Fruit fly (Drosophila melanogaster): ENCODE results near the gene otu.

otu gene

dm6 chrX:8491452-8492046, 2.2 kb upstream of the otu start:
- peak; percentile 5 for TF ChIP-seq CG12155 (GFP tag; optimal IDR thresholded peaks at IDR 0.05)
- peak; percentile 53; the same call in 1 of the 2 replicates for TF ChIP-seq slbo (GFP tag; IDR thresholded peaks at IDR 0.05)
- TF ChIP-seq phol (tag; optimal IDR thresholded peaks at IDR 0.05): peak; percentile 32
- TF ChIP-seq CG4820 (GFP tag; optimal IDR thresholded peaks at IDR 0.05): peak; percentile 28
- peak; percentile 14 for TF ChIP-seq CG10979 (tag; optimal IDR thresholded peaks at IDR 0.05)
- TF ChIP-seq row (GFP tag; IDR thresholded peaks at IDR 0.05): 0 out of 3 replicates have a peak, but pooled peaks have one; percentile 32
- TF ChIP-seq chm (GFP tag; IDR thresholded peaks at IDR 0.05): no peak
- TF ChIP-seq chn (GFP tag; optimal IDR thresholded peaks at IDR 0.05): peak; percentile 17
- TF ChIP-seq Xbp1 (GFP tag; optimal IDR thresholded peaks at IDR 0.05): peak; percentile 52
- TF ChIP-seq E2f2 (GFP tag; IDR thresholded peaks at IDR 0.05): no peak
- peak; percentile 28 for TF ChIP-seq nom (GFP tag; optimal IDR thresholded peaks at IDR 0.05)
- peak; percentile 7 for TF ChIP-seq CG10274 (GFP tag; optimal IDR thresholded peaks at IDR 0.05)
- TF ChIP-seq CG32772 (GFP tag; IDR thresholded peaks at IDR 0.05): no peak
- peak; percentile 25; the same call in 1 of the 2 replicates for TF ChIP-seq CG9932 (GFP tag; IDR thresholded peaks at IDR 0.05)
- TF ChIP-seq CG43689 (GFP tag; IDR thresholded peaks at IDR 0.05): no peak
- no peak for TF ChIP-seq sr (GFP tag; IDR thresholded peaks at IDR 0.05)
- TF ChIP-seq pum (GFP tag; optimal IDR thresholded peaks at IDR 0.05): peak; percentile 4
- TF ChIP-seq tll (GFP tag; optimal IDR thresholded peaks at IDR 0.05): no peak
- TF ChIP-seq CG3847 (GFP tag; IDR thresholded peaks at IDR 0.05): no peak
- no peak for TF ChIP-seq CG11085 (GFP tag; IDR thresholded peaks at IDR 0.05)
- TF ChIP-seq CG4730 (GFP tag; IDR thresholded peaks at IDR 0.05): no peak
- peak; percentile 36 for TF ChIP-seq CG2120 (GFP tag; optimal IDR thresholded peaks at IDR 0.05)
- peak; percentile 13 for TF ChIP-seq Meics (GFP tag; optimal IDR thresholded peaks at IDR 0.05)
- no peak for TF ChIP-seq CG11695 (GFP tag; IDR thresholded peaks at IDR 0.05)
- TF ChIP-seq Fer2 (tag; optimal IDR thresholded peaks at IDR 0.05): no peak
- peak; percentile 5 for TF ChIP-seq CG3281 (GFP tag; optimal IDR thresholded peaks at IDR 0.05)
- TF ChIP-seq Myb (GFP tag; optimal IDR thresholded peaks at IDR 0.05): peak; percentile 17
- no peak for TF ChIP-seq CG8290 (GFP tag; optimal IDR thresholded peaks at IDR 0.05)
- TF ChIP-seq CG8290 (tag; optimal IDR thresholded peaks at IDR 0.05): no peak
- TF ChIP-seq CG8944 (GFP tag; optimal IDR thresholded peaks at IDR 0.05): peak; percentile 16
- TF ChIP-seq mam (GFP tag; optimal IDR thresholded peaks at IDR 0.05): peak; percentile 30
- TF ChIP-seq corto (GFP tag; optimal IDR thresholded peaks at IDR 0.05): no peak
- no peak for TF ChIP-seq Mes4 (GFP tag; optimal IDR thresholded peaks at IDR 0.05)
- TF ChIP-seq CG15011 (GFP tag; optimal IDR thresholded peaks at IDR 0.05): no peak
- no peak; the same call in 1 of the 2 replicates for TF ChIP-seq lmd (GFP tag; IDR thresholded peaks at IDR 0.05)
- TF ChIP-seq Hsf (GFP tag; optimal IDR thresholded peaks at IDR 0.05): peak; percentile 35
- 0 out of 3 replicates have a peak, but pooled peaks have one; percentile 29 for TF ChIP-seq Mrtf (GFP tag; IDR thresholded peaks at IDR 0.05)
- no peak for TF ChIP-seq z (GFP tag; IDR thresholded peaks at IDR 0.05)
- TF ChIP-seq CG3163 (GFP tag; optimal IDR thresholded peaks at IDR 0.05): no peak
- peak; percentile 30 for TF ChIP-seq Sox102F (GFP tag; optimal IDR thresholded peaks at IDR 0.05)
- no peak for TF ChIP-seq ac (GFP tag; optimal IDR thresholded peaks at IDR 0.05)
- peak; percentile 17 to 18 for TF ChIP-seq Pdp1 (GFP tag; optimal IDR thresholded peaks at IDR 0.05)
- no peak for TF ChIP-seq CG9876 (GFP tag; optimal IDR thresholded peaks at IDR 0.05)
- no peak for TF ChIP-seq ash1 (GFP tag; optimal IDR thresholded peaks at IDR 0.05)
- peak; percentile 47 for TF ChIP-seq CG30403 (GFP tag; optimal IDR thresholded peaks at IDR 0.05)
- TF ChIP-seq so (GFP tag; IDR thresholded peaks at IDR 0.05): no peak
- peak; percentile 15 for TF ChIP-seq nmo (GFP tag; optimal IDR thresholded peaks at IDR 0.05)
- TF ChIP-seq dysf (GFP tag; IDR thresholded peaks at IDR 0.05): peak; percentile 34; the same call in 1 of the 3 replicates
- TF ChIP-seq cas (GFP tag; IDR thresholded peaks at IDR 0.05): no peak
- peak; percentile 21 for TF ChIP-seq pnt (GFP tag; optimal IDR thresholded peaks at IDR 0.05)
- peak; percentile 31 to 35 for TF ChIP-seq dpn (GFP tag; optimal IDR thresholded peaks at IDR 0.05)
